Worm (Caenorhabditis elegans): ENCODE data around the gene nhr-142.

DNA sequence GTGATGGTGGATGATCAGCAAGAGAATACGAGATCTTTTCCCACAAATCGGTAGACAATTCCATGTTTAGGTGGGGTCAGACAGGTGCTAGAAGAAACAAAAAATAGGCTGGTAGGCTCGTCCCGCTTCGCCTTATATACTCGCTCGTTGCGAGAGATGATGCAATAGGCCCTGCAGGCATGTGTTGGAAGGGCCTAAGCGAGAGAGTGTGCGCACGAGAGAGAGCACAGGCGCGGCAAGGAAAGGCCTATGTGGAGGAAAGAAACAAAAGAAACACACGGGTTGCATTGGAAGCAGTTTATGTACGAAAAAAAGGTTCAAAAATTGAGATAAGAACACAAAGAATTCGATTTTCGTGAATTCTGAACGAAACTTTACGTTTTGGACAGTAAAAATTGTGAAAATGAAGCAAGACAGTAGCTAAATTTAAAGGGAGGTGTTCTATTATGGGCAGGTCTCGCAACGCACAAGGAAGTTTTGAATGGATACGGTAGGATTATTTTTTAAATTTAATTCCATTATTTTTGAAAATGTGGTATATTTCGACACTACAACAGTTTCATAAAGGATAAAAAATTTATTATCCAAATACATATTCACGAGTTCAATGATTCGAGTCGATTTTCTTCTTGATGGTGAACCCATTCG is 9.5 kb downstream of the nhr-142 start, which contains the start of gene F44E7.5:
- TF ChIP-seq him-1 (tag; optimal IDR thresholded peaks at IDR 0.05) = no peak
- TF ChIP-seq dao-5 (tag; optimal IDR thresholded peaks at IDR 0.05) = no peak
- peak; percentile 50 for TF ChIP-seq W03F9.2 (tag; optimal IDR thresholded peaks at IDR 0.05)

Data from whole organism, L4/young adult.